Fruit fly (Drosophila melanogaster): ENCODE measurements around the gene rdx.
A peak's percentile ranks its signal among the peaks of the same experiment; 100 is the strongest.

rdx gene

dm6 chr3R:14020345-14021001 lies 11.4 kb downstream of the rdx start (continued):
- TF ChIP-seq az2 (GFP tag; optimal IDR thresholded peaks at IDR 0.05) = no peak
- no peak for TF ChIP-seq Asciz (GFP tag; optimal IDR thresholded peaks at IDR 0.05)
- TF ChIP-seq bab2 (GFP tag; optimal IDR thresholded peaks at IDR 0.05) = no peak
- TF ChIP-seq eyg (GFP tag; optimal IDR thresholded peaks at IDR 0.05) = no peak
- no peak for TF ChIP-seq Dip2 (GFP tag; IDR thresholded peaks at IDR 0.05)
- peak in 1 of 2 experiments; percentile 36 for TF ChIP-seq Hr78 (GFP tag; optimal IDR thresholded peaks at IDR 0.05)
- no peak for TF ChIP-seq Ets65A (GFP tag)
- TF ChIP-seq CG9932 (GFP tag; IDR thresholded peaks at IDR 0.05) = no peak
- no peak for TF ChIP-seq Hr39 (optimal IDR thresholded peaks at IDR 0.05)
- TF ChIP-seq kni (GFP tag; optimal IDR thresholded peaks at IDR 0.05) = peak; percentile 60
- no peak for TF ChIP-seq Rx (GFP tag; IDR thresholded peaks at IDR 0.05)
- no peak for TF ChIP-seq NfI (GFP tag; optimal IDR thresholded peaks at IDR 0.05)
- TF ChIP-seq vvl (GFP tag; IDR thresholded peaks at IDR 0.05) = 0 out of 2 replicates have a peak, but pooled peaks have one; percentile 8
- TF ChIP-seq CG8290 (GFP tag; optimal IDR thresholded peaks at IDR 0.05) = no peak
- TF ChIP-seq CG8290 (tag; optimal IDR thresholded peaks at IDR 0.05) = peak in 1 of 2 experiments; percentile 12
- TF ChIP-seq CG13287 (GFP tag; IDR thresholded peaks at IDR 0.05; ENCODE audit: partially characterized antibody) = peak; percentile 16; the same call in 1 of the 2 replicates
- no peak for TF ChIP-seq sisA (GFP tag; IDR thresholded peaks at IDR 0.05)
- TF ChIP-seq Pdp1 (GFP tag; optimal IDR thresholded peaks at IDR 0.05) = peak in 1 of 2 experiments; percentile 89
- no peak for TF ChIP-seq Dfd (GFP tag; optimal IDR thresholded peaks at IDR 0.05)
- TF ChIP-seq CG2875 (GFP tag; optimal IDR thresholded peaks at IDR 0.05) = no peak
- TF ChIP-seq CG4282 (GFP tag; optimal IDR thresholded peaks at IDR 0.05) = no peak
- no peak for TF ChIP-seq Nf-YB (GFP tag; optimal IDR thresholded peaks at IDR 0.05)
- TF ChIP-seq Sox102F (GFP tag; optimal IDR thresholded peaks at IDR 0.05) = no peak
- no peak for TF ChIP-seq CG12942 (GFP tag; optimal IDR thresholded peaks at IDR 0.05)
- no peak for TF ChIP-seq Dp (GFP tag; optimal IDR thresholded peaks at IDR 0.05)
- TF ChIP-seq CG1832 (GFP tag; optimal IDR thresholded peaks at IDR 0.05) = peak; percentile 31
- TF ChIP-seq CG18262 (tag; optimal IDR thresholded peaks at IDR 0.05) = no peak
- no peak for TF ChIP-seq nom (GFP tag; optimal IDR thresholded peaks at IDR 0.05)
- peak; percentile 13 for TF ChIP-seq cg (GFP tag; optimal IDR thresholded peaks at IDR 0.05)
- 0 out of 2 replicates have a peak, but pooled peaks have one; percentile 15 for TF ChIP-seq CG16779 (GFP tag; IDR thresholded peaks at IDR 0.05)
- peak; percentile 46 for TF ChIP-seq twi (tag; optimal IDR thresholded peaks at IDR 0.05)
- TF ChIP-seq repo (GFP tag; optimal IDR thresholded peaks at IDR 0.05) = peak; percentile 2
- peak; percentile 30 for TF ChIP-seq CG34376 (GFP tag; optimal IDR thresholded peaks at IDR 0.05)
- TF ChIP-seq chinmo (GFP tag; IDR thresholded peaks at IDR 0.05; ENCODE audit: partially characterized antibody) = peak; percentile 96
- no peak for TF ChIP-seq CG31224 (GFP tag; IDR thresholded peaks at IDR 0.05)
- peak; percentile 6 for TF ChIP-seq mirr (GFP tag; optimal IDR thresholded peaks at IDR 0.05)
- peak; percentile 78 for TF ChIP-seq ftz-f1 (GFP tag; optimal IDR thresholded peaks at IDR 0.05)
- no peak for TF ChIP-seq zen2 (GFP tag; IDR thresholded peaks at IDR 0.05; ENCODE audit: partially characterized antibody)
- TF ChIP-seq sc (optimal IDR thresholded peaks at IDR 0.05) = no peak
- no peak for TF ChIP-seq sc (GFP tag; optimal IDR thresholded peaks at IDR 0.05)
- TF ChIP-seq CG2120 (GFP tag; optimal IDR thresholded peaks at IDR 0.05) = no peak
- TF ChIP-seq CG17361 (GFP tag; IDR thresholded peaks at IDR 0.05) = no peak
- TF ChIP-seq Blimp-1 (GFP tag; optimal IDR thresholded peaks at IDR 0.05) = peak; percentile 34
- peak; percentile 58 for TF ChIP-seq sd (tag; optimal IDR thresholded peaks at IDR 0.05)
- TF ChIP-seq Opbp (GFP tag; IDR thresholded peaks at IDR 0.05; ENCODE audit: partially characterized antibody) = no peak
- TF ChIP-seq cwo (GFP tag; optimal IDR thresholded peaks at IDR 0.05) = peak; percentile 9
- TF ChIP-seq Hmx (GFP tag; optimal IDR thresholded peaks at IDR 0.05) = no peak
- peak; percentile 28 for TF ChIP-seq zen (tag; optimal IDR thresholded peaks at IDR 0.05)
- TF ChIP-seq crol (GFP tag; IDR thresholded peaks at IDR 0.05) = 0 out of 2 replicates have a peak, but pooled peaks have one; percentile 6
- TF ChIP-seq Drgx (GFP tag; IDR thresholded peaks at IDR 0.05) = 0 out of 2 replicates have a peak, but pooled peaks have one; percentile 18

All from whole organism, embryonic.